Fruit fly (Drosophila melanogaster) S2 (cell line): Measurements from ENCODE around the gene Usp39.

Experiments
- CG8478 ChIP-seq: fragments of >200 bp; optimal IDR thresholded peaks from 2 replicates; lab custom pipeline; 2018
- CTCF ChIP-seq, 2 experiments: fragments of >200 bp; optimal IDR thresholded peaks; 2 replicates each; lab custom pipeline; 2018

DNA sequence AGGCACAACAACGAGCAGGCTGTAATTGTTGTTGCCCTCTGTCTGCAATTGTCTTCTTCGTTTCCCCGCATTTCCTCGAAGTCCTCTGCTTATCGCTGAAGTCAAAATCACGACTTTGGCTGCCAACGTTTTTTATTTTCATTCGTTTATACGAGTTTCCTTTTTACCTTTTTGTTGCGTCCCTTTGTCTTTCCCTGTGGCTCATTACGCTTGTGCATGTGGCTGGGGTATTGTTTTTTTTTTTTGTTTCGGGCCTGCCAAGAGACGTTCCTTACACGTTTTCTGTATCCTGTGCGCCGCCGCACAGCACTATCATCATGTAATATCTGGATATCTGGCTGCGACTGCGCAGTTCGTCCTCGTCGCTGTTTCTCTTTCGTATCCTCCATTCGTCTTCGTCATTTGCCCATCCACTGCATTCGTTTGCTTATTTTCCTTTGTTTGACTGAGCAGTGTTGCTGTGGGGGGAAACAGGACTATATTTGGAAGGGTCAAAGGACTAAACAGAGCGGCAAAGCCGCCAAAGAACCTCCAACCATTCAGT, 8.4 kb downstream of the Usp39 start:
- TF ChIP-seq CG8478 (no peak), CTCF (optimal IDR thresholded peaks at IDR 0.05; lab: Kevin White, UChicago) (no peak)
